Fruit fly (Drosophila melanogaster) Kc167 (cell line): ENCODE results near the gene CG4502.

ENCODE experiments used
- Myc ChIP-seq: fragments of >200 bp; optimal IDR thresholded peaks from 2 replicates; lab custom pipeline; 2017; ENCODE audit warnings: missing external identifiers
- Sin3A ChIP-seq: fragments of >200 bp; optimal IDR thresholded peaks from 2 replicates; lab custom pipeline; 2018; ENCODE audit warnings: missing external identifiers
- h ChIP-seq: fragments of >200 bp; optimal IDR thresholded peaks from 3 replicates; lab custom pipeline; 2018; ENCODE audit warnings: missing external identifiers
- insv ChIP-seq: fragments of >200 bp; optimal IDR thresholded peaks from 3 replicates; lab custom pipeline; 2018; ENCODE audit warnings: missing external identifiers
- psq ChIP-seq: fragments of >200 bp; optimal IDR thresholded peaks from 2 replicates; lab custom pipeline; 2017; ENCODE audit warnings: missing external identifiers
- ttk ChIP-seq: sonication (Bioruptor generic); optimal IDR thresholded peaks from 2 replicates; lab custom pipeline; 2017; ENCODE audit warnings: missing external identifiers

dm6 chr2L:7181978-7182392 lies 22.1 kb downstream of the CG4502 start, which contains the start of gene MICU1:
- TF ChIP-seq insv (no peak), ttk (no peak), h (lab: Kevin White, UChicago) (no peak), psq (lab: Kevin White, UChicago) (no peak), Sin3A (lab: Kevin White, UChicago) (no peak), Myc (lab: Kevin White, UChicago) (no peak)
